Fruit fly (Drosophila melanogaster) whole organism, wandering third instar larva: ENCODE measurements around the gene CG43799.

Source experiments
- Abd-B ChIP-seq: fragments of >200 bp; optimal IDR thresholded peaks from 2 replicates; lab custom pipeline; 2017; ENCODE audit warnings: missing biosample characterization, missing genetic modification characterization
- CG32264 ChIP-seq: fragments of 200-800 bp; sonication (Bioruptor generic); optimal IDR thresholded peaks from 2 replicates; lab custom pipeline; 2016; ENCODE audit warnings: missing biosample characterization, missing genetic modification characterization
- CG9705 ChIP-seq: fragments of 200-800 bp; sonication (Bioruptor generic); optimal IDR thresholded peaks from 2 replicates; lab custom pipeline; 2018; ENCODE audit warnings: missing biosample characterization, mild to moderate bottlenecking, missing genetic modification characterization
- CrebA ChIP-seq: fragments of 200-800 bp; sonication (Bioruptor generic); optimal IDR thresholded peaks from 2 replicates; lab custom pipeline; 2016; ENCODE audit warnings: missing biosample characterization, mild to moderate bottlenecking, missing genetic modification characterization, borderline replicate concordance
- Dfd ChIP-seq: fragments of >200 bp; optimal IDR thresholded peaks from 2 replicates; lab custom pipeline; 2017; ENCODE audit warnings: missing biosample characterization, missing genetic modification characterization
- Dif ChIP-seq: fragments of 200-275, 200-300 bp; sonication (Bioruptor generic); optimal IDR thresholded peaks from 2 replicates; lab custom pipeline; 2018; ENCODE audit warnings: missing biosample characterization, missing genetic modification characterization; ENCODE audit not compliant: partially characterized antibody
- GATAd ChIP-seq: sonication (Bioruptor generic); optimal IDR thresholded peaks from 2 replicates; lab custom pipeline; 2016; ENCODE audit warnings: missing biosample characterization, missing genetic modification characterization
- HLH106 ChIP-seq: fragments of 200-800 bp; optimal IDR thresholded peaks from 3 replicates; lab custom pipeline; 2019; ENCODE audit warnings: missing biosample characterization, mild to moderate bottlenecking, missing genetic modification characterization, moderate library complexity
- Hnf4 ChIP-seq: fragments of 200-800 bp; sonication (Bioruptor generic); optimal IDR thresholded peaks from 2 replicates; lab custom pipeline; 2016; ENCODE audit warnings: missing biosample characterization, mild to moderate bottlenecking, missing genetic modification characterization
- Hr78 ChIP-seq: fragments of >200 bp; optimal IDR thresholded peaks from 2 replicates; lab custom pipeline; 2017; ENCODE audit warnings: missing biosample characterization, missing genetic modification characterization
- Hr83 ChIP-seq: fragments of 200-300 bp; sonication (Bioruptor generic); optimal IDR thresholded peaks from 2 replicates; lab custom pipeline; 2016; ENCODE audit warnings: missing biosample characterization, mild to moderate bottlenecking, missing genetic modification characterization, moderate library complexity; ENCODE audit not compliant: poor library complexity, severe bottlenecking
- Jra ChIP-seq: sonication (Bioruptor generic); optimal IDR thresholded peaks from 2 replicates; lab custom pipeline; 2016; ENCODE audit warnings: missing biosample characterization, missing genetic modification characterization
- Mio ChIP-seq: sonication (Bioruptor generic); optimal IDR thresholded peaks from 2 replicates; lab custom pipeline; 2016; ENCODE audit warnings: missing biosample characterization, missing genetic modification characterization
- Myc ChIP-seq: fragments of >200 bp; optimal IDR thresholded peaks from 2 replicates; lab custom pipeline; 2017
- N ChIP-seq: fragments of >200 bp; optimal IDR thresholded peaks from 2 replicates; lab custom pipeline; 2018; ENCODE audit warnings: missing biosample characterization, missing external identifiers, missing genetic modification characterization
- OdsH ChIP-seq: fragments of 200-800 bp; sonication (Bioruptor generic); optimal IDR thresholded peaks from 2 replicates; lab custom pipeline; 2016; ENCODE audit warnings: missing biosample characterization, mild to moderate bottlenecking, missing genetic modification characterization
- Rel ChIP-seq, 2 experiments: fragments of 200-800 bp; sonication (Bioruptor generic) in 1 of 2; optimal IDR thresholded peaks; 2 replicates in 1 of 2; 3 replicates in 1 of 2; lab custom pipeline; 2016 to 2019; ENCODE audit warnings: mild to moderate bottlenecking in 2 of 2, missing biosample characterization in 2 of 2, missing genetic modification characterization in 2 of 2, moderate library complexity in 1 of 2
- Sp1 ChIP-seq: fragments of 200-800 bp; sonication (Bioruptor generic); optimal IDR thresholded peaks from 3 replicates; lab custom pipeline; 2019; ENCODE audit warnings: missing biosample characterization, mild to moderate bottlenecking, missing genetic modification characterization, moderate library complexity
- Vsx2 ChIP-seq: fragments of 200-300, 225-300 bp; sonication (Bioruptor generic); optimal IDR thresholded peaks from 2 replicates; lab custom pipeline; 2018; ENCODE audit warnings: missing biosample characterization, missing genetic modification characterization; ENCODE audit not compliant: partially characterized antibody
- br ChIP-seq: fragments of 200-800 bp; sonication (Bioruptor generic); optimal IDR thresholded peaks from 2 replicates; lab custom pipeline; 2016; ENCODE audit warnings: missing biosample characterization, missing genetic modification characterization
- brk ChIP-seq: fragments of 200-800 bp; sonication (Bioruptor generic); optimal IDR thresholded peaks from 2 replicates; lab custom pipeline; 2016; ENCODE audit warnings: missing biosample characterization, mild to moderate bottlenecking, missing genetic modification characterization
- dl ChIP-seq, 2 experiments: fragments of 175-275, 200-275 bp in 1 of 2; fragments of 200-275 bp in 1 of 2; sonication (Bioruptor generic); optimal IDR thresholded peaks; lab custom pipeline; 2018; ENCODE audit warnings: mild to moderate bottlenecking in 2 of 2, missing biosample characterization in 2 of 2, missing genetic modification characterization in 2 of 2, moderate library complexity in 2 of 2; ENCODE audit not compliant: partially characterized antibody in 2 of 2, insufficient read depth in 1 of 2
- dmrt93B ChIP-seq: fragments of 200-800 bp; sonication (Bioruptor generic); optimal IDR thresholded peaks from 2 replicates; lab custom pipeline; 2018; ENCODE audit warnings: missing biosample characterization, mild to moderate bottlenecking, missing genetic modification characterization
- dsf ChIP-seq: sonication (Bioruptor generic); optimal IDR thresholded peaks from 2 replicates; lab custom pipeline; 2016; ENCODE audit warnings: missing biosample characterization, missing genetic modification characterization, borderline replicate concordance
- ey ChIP-seq: fragments of 200-800 bp; sonication (Bioruptor generic); optimal IDR thresholded peaks from 2 replicates; lab custom pipeline; 2016; ENCODE audit warnings: missing biosample characterization, missing genetic modification characterization
- foxo ChIP-seq, 2 experiments: fragments of 200-800 bp; sonication (Bioruptor generic); optimal IDR thresholded peaks; 2 replicates in 1 of 2; 3 replicates in 1 of 2; lab custom pipeline; 2016 to 2017; ENCODE audit warnings: missing biosample characterization in 2 of 2, missing genetic modification characterization in 2 of 2
- fru ChIP-seq: fragments of 200-800 bp; sonication (Bioruptor generic); optimal IDR thresholded peaks from 3 replicates; lab custom pipeline; 2016; ENCODE audit warnings: missing biosample characterization, mild to moderate bottlenecking, missing genetic modification characterization
- h ChIP-seq: fragments of 200-800 bp; sonication (Bioruptor generic); optimal IDR thresholded peaks from 3 replicates; lab custom pipeline; 2016; ENCODE audit warnings: missing biosample characterization, mild to moderate bottlenecking, missing genetic modification characterization
- jim ChIP-seq: fragments of 175-275, 200-325 bp; sonication (Bioruptor generic); optimal IDR thresholded peaks from 2 replicates; lab custom pipeline; 2016; ENCODE audit warnings: missing biosample characterization, mild to moderate bottlenecking, missing genetic modification characterization
- lola ChIP-seq: fragments of >200 bp; optimal IDR thresholded peaks from 2 replicates; lab custom pipeline; 2017; ENCODE audit warnings: missing biosample characterization, missing genetic modification characterization
- pan ChIP-seq: fragments of >200 bp; optimal IDR thresholded peaks from 2 replicates; lab custom pipeline; 2017
- psq ChIP-seq: fragments of 200-800 bp; sonication (Bioruptor generic); optimal IDR thresholded peaks from 3 replicates; lab custom pipeline; 2017; ENCODE audit warnings: missing biosample characterization, mild to moderate bottlenecking, missing genetic modification characterization, moderate library complexity
- rgr ChIP-seq: fragments of 200-800 bp; sonication (Bioruptor generic); optimal IDR thresholded peaks from 3 replicates; lab custom pipeline; 2016; ENCODE audit warnings: missing biosample characterization, mild to moderate bottlenecking, missing genetic modification characterization
- sage ChIP-seq: fragments of 200-800 bp; sonication (Bioruptor generic); optimal IDR thresholded peaks from 2 replicates; lab custom pipeline; 2016; ENCODE audit warnings: missing biosample characterization, mild to moderate bottlenecking, missing genetic modification characterization
- sv ChIP-seq: fragments of 200-800 bp; sonication (Bioruptor generic); optimal IDR thresholded peaks from 3 replicates; lab custom pipeline; 2016; ENCODE audit warnings: missing biosample characterization, missing genetic modification characterization
- tai ChIP-seq: sonication (Bioruptor generic); optimal IDR thresholded peaks from 2 replicates; lab custom pipeline; 2016; ENCODE audit warnings: missing biosample characterization, missing genetic modification characterization
- usp ChIP-seq: fragments of >200 bp; optimal IDR thresholded peaks from 2 replicates; lab custom pipeline; 2017; ENCODE audit warnings: missing biosample characterization, missing genetic modification characterization
- woc ChIP-seq: sonication (Bioruptor generic); optimal IDR thresholded peaks from 2 replicates; lab custom pipeline; 2016; ENCODE audit warnings: missing biosample characterization, mild to moderate bottlenecking, missing genetic modification characterization

The CG43799 gene

DNA sequence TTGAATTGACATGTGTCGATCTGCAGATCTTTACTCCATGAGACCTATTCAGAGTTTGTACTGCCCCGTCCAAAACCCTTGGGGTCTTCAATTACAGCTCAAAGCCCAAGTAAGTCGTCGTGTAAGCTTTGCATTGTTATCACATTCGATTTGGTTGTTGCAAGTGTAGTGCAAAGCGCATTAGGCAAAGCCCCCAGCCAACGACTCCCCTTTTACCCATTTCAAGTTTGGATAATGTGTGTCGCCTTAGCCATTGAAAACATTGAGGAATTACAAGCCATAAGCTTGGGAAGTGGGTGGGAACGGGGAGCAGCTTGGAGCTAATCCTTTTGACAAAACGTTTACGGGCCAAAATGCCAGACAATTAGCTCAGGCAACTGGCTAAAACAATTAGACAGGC is 32.0 kb downstream of the CG43799 start:
- TF ChIP-seq N (GFP tag; lab: Kevin White, UChicago) (no peak), usp (GFP tag; lab: Kevin White, UChicago) (no peak), brk (GFP tag; lab: Kevin White, UChicago) (no peak), fru (GFP tag; lab: Kevin White, UChicago) (no peak), HLH106 (tag; lab: Kevin White, UChicago) (no peak), Sp1 (no peak), GATAd (GFP tag; lab: Kevin White, UChicago) (no peak), ey (GFP tag; lab: Kevin White, UChicago) (no peak), woc (GFP tag; lab: Kevin White, UChicago) (no peak), foxo (GFP tag; optimal IDR thresholded peaks at IDR 0.05; lab: Kevin White, UChicago) (no peak), Mio (GFP tag; lab: Kevin White, UChicago) (no peak), br (GFP tag; lab: Kevin White, UChicago) (no peak), tai (GFP tag; lab: Kevin White, UChicago) (no peak), psq (GFP tag; lab: Kevin White, UChicago) (no peak)

DNA sequence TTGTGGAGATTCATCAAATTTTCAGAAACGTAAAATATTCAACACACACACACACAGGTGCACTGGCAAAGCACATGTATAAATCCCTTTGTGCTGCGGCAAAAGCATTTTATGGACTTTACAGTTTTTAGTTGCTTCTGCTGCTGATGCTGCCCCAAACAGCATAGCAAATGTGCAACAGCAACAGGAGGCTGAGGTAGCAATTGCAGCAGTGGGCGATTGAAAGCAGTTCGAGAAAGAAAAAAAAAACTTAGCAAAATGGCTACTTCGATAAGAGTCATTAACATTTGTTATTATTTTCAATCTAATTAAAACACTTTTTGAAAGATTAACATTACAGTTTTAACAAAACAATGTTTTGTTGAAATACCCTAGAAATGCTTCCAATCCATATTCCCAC is 32.7 kb downstream of the CG43799 start:
- TF ChIP-seq dmrt93B (no peak), Sp1 (no peak), Abd-B (GFP tag; lab: Kevin White, UChicago) (no peak), psq (GFP tag; lab: Kevin White, UChicago) (no peak), Myc (lab: Kevin White, UChicago) (no peak), dsf (no peak), CG9705 (GFP tag; lab: Kevin White, UChicago) (no peak), jim (GFP tag; lab: Kevin White, UChicago) (no peak), N (GFP tag; lab: Kevin White, UChicago) (no peak), Dfd (GFP tag; lab: Kevin White, UChicago) (no peak), Dif (no peak), sv (no peak)

DNA sequence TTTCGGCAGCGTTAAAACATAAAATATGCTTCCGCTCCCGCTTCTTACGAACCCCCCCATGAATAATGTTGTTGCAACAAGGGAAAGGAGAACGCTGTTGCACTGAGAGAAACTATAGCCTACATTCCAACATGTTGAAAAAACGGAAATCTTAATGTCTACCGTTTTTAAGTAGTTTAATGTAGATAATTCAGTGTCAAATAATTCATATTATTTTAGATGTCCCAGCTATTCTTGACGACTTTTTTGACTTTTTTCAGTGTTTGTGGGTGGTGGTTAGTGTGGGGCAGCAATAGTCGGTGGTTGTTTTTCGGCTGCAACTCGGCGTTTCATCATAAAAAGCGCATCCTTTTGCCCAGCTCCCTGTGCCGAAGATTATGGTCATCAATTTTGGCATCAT is 34.5 kb downstream of the CG43799 start:
- no peak for TF ChIP-seq dmrt93B
- no peak for TF ChIP-seq sage
- peak; percentile 47 for TF ChIP-seq ey (GFP tag; lab: Kevin White, UChicago)
- no peak for TF ChIP-seq sv
- TF ChIP-seq Hnf4 (GFP tag; lab: Kevin White, UChicago): peak; percentile 60
- no peak for TF ChIP-seq jim (GFP tag; lab: Kevin White, UChicago)
- TF ChIP-seq Vsx2 (GFP tag; lab: Kevin White, UChicago): no peak
- peak; percentile 36 for TF ChIP-seq woc (GFP tag; lab: Kevin White, UChicago)
- no peak for TF ChIP-seq pan
- TF ChIP-seq foxo (GFP tag; optimal IDR thresholded peaks at IDR 0.05; lab: Kevin White, UChicago): peak in 1 of 2 experiments; percentile 44
- TF ChIP-seq br (GFP tag; lab: Kevin White, UChicago): peak; percentile 72
- no peak for TF ChIP-seq Mio (GFP tag; lab: Kevin White, UChicago)
- no peak for TF ChIP-seq lola (GFP tag; lab: Kevin White, UChicago)
- TF ChIP-seq Abd-B (GFP tag; lab: Kevin White, UChicago): no peak
- TF ChIP-seq OdsH (GFP tag; lab: Kevin White, UChicago): peak; percentile 56
- TF ChIP-seq Jra (GFP tag; lab: Kevin White, UChicago): peak; percentile 26
- TF ChIP-seq Hr78 (GFP tag; lab: Kevin White, UChicago): no peak
- TF ChIP-seq dl (GFP tag; optimal IDR thresholded peaks at IDR 0.05; lab: Kevin White, UChicago; ENCODE audit: insufficient read depth in 1 of 2, partially characterized antibody in 2 of 2): no peak
- no peak for TF ChIP-seq Hr83 (GFP tag; lab: Kevin White, UChicago)
- no peak for TF ChIP-seq Myc (lab: Kevin White, UChicago)
- no peak for TF ChIP-seq N (GFP tag; lab: Kevin White, UChicago)
- no peak for TF ChIP-seq CG32264 (GFP tag; lab: Kevin White, UChicago)
- TF ChIP-seq CG9705 (GFP tag; lab: Kevin White, UChicago): no peak
- no peak for TF ChIP-seq Dif
- TF ChIP-seq dsf: no peak
- TF ChIP-seq Sp1: peak; percentile 59
- no peak for TF ChIP-seq GATAd (GFP tag; lab: Kevin White, UChicago)
- peak; percentile 53 for TF ChIP-seq psq (GFP tag; lab: Kevin White, UChicago)
- TF ChIP-seq tai (GFP tag; lab: Kevin White, UChicago): no peak
- peak; percentile 43 for TF ChIP-seq rgr (GFP tag; lab: Kevin White, UChicago)
- TF ChIP-seq brk (GFP tag; lab: Kevin White, UChicago): peak; percentile 11
- peak; percentile 18 for TF ChIP-seq HLH106 (tag; lab: Kevin White, UChicago)
- peak; percentile 59 for TF ChIP-seq h (GFP tag; lab: Kevin White, UChicago)
- TF ChIP-seq CrebA (GFP tag; lab: Kevin White, UChicago): no peak
- TF ChIP-seq Rel (GFP tag; optimal IDR thresholded peaks at IDR 0.05; lab: Kevin White, UChicago): no peak
- no peak for TF ChIP-seq Rel (tag; optimal IDR thresholded peaks at IDR 0.05; lab: Kevin White, UChicago)
- TF ChIP-seq fru (GFP tag; lab: Kevin White, UChicago): peak; percentile 49
- TF ChIP-seq Dfd (GFP tag; lab: Kevin White, UChicago): no peak
